Worm (Caenorhabditis elegans) whole organism, midembryonic: ENCODE measurements around the gene lgc-53.

Source experiments
- T22C8.4 ChIP-seq: fragments of 200-800 bp; sonication (Bioruptor generic); IDR thresholded peaks from 2 replicates; pipeline ENCODE4 v1.3.6; 2022; ENCODE audit warnings: missing genetic modification characterization, missing compliant biosample characterization
- flt-1 ChIP-seq: fragments of 200-800 bp; sonication (Bioruptor generic); IDR thresholded peaks from 2 replicates; pipeline ENCODE4 v1.3.6; 2022; ENCODE audit warnings: missing genetic modification characterization, missing compliant biosample characterization
- klf-2 ChIP-seq: fragments of 200-800 bp; sonication (Bioruptor generic); conservative IDR thresholded peaks from 2 replicates; pipeline ENCODE4 v1.3.6; 2022; ENCODE audit warnings: missing genetic modification reagents, missing genetic modification characterization, missing compliant biosample characterization
- ref-1 ChIP-seq: fragments of 200-800 bp; sonication (Bioruptor generic); conservative IDR thresholded peaks from 2 replicates; pipeline ENCODE4 v1.3.6; 2022; ENCODE audit warnings: missing genetic modification reagents, missing genetic modification characterization, missing compliant biosample characterization
- tab-1 ChIP-seq: fragments of 200-800 bp; sonication (Bioruptor generic); IDR thresholded peaks from 2 replicates; pipeline ENCODE4 v1.3.6; 2022; ENCODE audit warnings: missing genetic modification characterization, missing compliant biosample characterization
- ztf-23 ChIP-seq: fragments of 200-800 bp; sonication (Bioruptor generic); IDR thresholded peaks from 2 replicates; pipeline ENCODE4 v1.3.6; 2022; ENCODE audit warnings: missing genetic modification reagents, missing genetic modification characterization, missing compliant biosample characterization
- ztf-29 ChIP-seq: fragments of 200-800 bp; sonication (Bioruptor generic); IDR thresholded peaks from 2 replicates; pipeline ENCODE4 v1.3.6; 2022; ENCODE audit warnings: missing genetic modification reagents, missing genetic modification characterization, missing compliant biosample characterization

ce11 chrX:16734970-16735369 lies 23.5 kb downstream of the lgc-53 start:
- no peak for TF ChIP-seq flt-1 (GFP tag; lab: Robert Waterston, UW)
- no peak for TF ChIP-seq ztf-29 (GFP tag; lab: Robert Waterston, UW)
- TF ChIP-seq klf-2 (GFP tag; lab: Robert Waterston, UW) = no peak
- no peak for TF ChIP-seq ref-1 (GFP tag; lab: Robert Waterston, UW)
- TF ChIP-seq ztf-23 = no peak
- no peak for TF ChIP-seq T22C8.4 (GFP tag; lab: Robert Waterston, UW)
- TF ChIP-seq tab-1 (GFP tag; lab: Robert Waterston, UW) = no peak
